Worm (Caenorhabditis elegans) whole organism, L3 larva: Measurements from ENCODE around the gene csb-1.

Experiments
- hmg-11 ChIP-seq: sonication (generic microtip); optimal IDR thresholded peaks from 2 replicates; lab custom pipeline; 2016; ENCODE audit warnings: missing genetic modification characterization, missing compliant biosample characterization
- nhr-11 ChIP-seq: fragments of 150-350 bp; optimal IDR thresholded peaks from 2 replicates; lab custom pipeline; 2014; ENCODE audit warnings: missing biosample characterization, missing genetic modification characterization
- nhr-12 ChIP-seq: fragments of 150-350 bp; optimal IDR thresholded peaks from 2 replicates; lab custom pipeline; 2014; ENCODE audit warnings: missing biosample characterization, missing genetic modification characterization
- nhr-28 ChIP-seq: fragments of 150-350 bp; optimal IDR thresholded peaks from 2 replicates; lab custom pipeline; 2014; ENCODE audit warnings: missing biosample characterization, missing genetic modification characterization
- nhr-77 ChIP-seq: fragments of 150-350 bp; optimal IDR thresholded peaks from 2 replicates; lab custom pipeline; 2014; ENCODE audit warnings: missing biosample characterization, missing genetic modification characterization
- pha-4 ChIP-seq: fragments of 150-350 bp; optimal IDR thresholded peaks from 2 replicates; lab custom pipeline; 2014; ENCODE audit warnings: missing biosample characterization, missing genetic modification reagents, missing genetic modification characterization
- unc-62 ChIP-seq: fragments of 150-350 bp; sonication (generic microtip); optimal IDR thresholded peaks from 4 replicates; lab custom pipeline; 2014; ENCODE audit warnings: missing biosample characterization, missing genetic modification reagents, missing genetic modification characterization
- ztf-11 ChIP-seq: fragments of 150-350 bp; optimal IDR thresholded peaks from 2 replicates; lab custom pipeline; 2014; ENCODE audit warnings: missing biosample characterization, missing genetic modification characterization

DNA sequence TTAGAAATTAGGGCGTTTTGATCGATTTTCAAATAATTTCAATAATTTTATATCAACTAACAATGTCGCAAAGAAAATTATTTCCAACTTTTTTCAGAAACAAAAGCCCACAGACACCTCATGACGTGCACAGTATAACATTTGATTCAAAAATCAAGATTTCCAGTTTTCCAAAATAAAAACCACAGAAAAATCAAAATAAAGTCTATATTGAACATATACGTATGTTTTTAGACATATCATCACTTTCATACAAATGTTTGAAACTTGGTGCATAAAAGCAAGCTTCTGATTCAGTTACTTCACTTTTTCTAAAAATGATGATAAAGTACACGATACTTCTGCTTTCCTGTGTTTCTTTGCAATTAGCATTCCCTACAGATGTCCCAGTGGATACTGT lies 8.9 kb downstream of the csb-1 start, which contains the start of gene F53H4.2:
- no peak for TF ChIP-seq hmg-11 (tag; lab: Kevin White, UChicago)
- no peak for TF ChIP-seq nhr-77 (tag; lab: Kevin White, UChicago)
- no peak for TF ChIP-seq nhr-28 (tag; lab: Kevin White, UChicago)
- no peak for TF ChIP-seq ztf-11
- TF ChIP-seq nhr-12 (tag; lab: Kevin White, UChicago), result no peak
- TF ChIP-seq pha-4 (tag; lab: Kevin White, UChicago), result no peak
- no peak for TF ChIP-seq unc-62
- no peak for TF ChIP-seq nhr-11 (tag; lab: Kevin White, UChicago)
